Worm (Caenorhabditis elegans): Measurements from ENCODE around the gene del-10.

- TF ChIP-seq tbx-2 (tag; optimal IDR thresholded peaks at IDR 0.05) (no peak), nhr-77 (tag; optimal IDR thresholded peaks at IDR 0.05) (no peak), aly-2 (tag; optimal IDR thresholded peaks at IDR 0.05) (no peak), pha-4 (tag; optimal IDR thresholded peaks at IDR 0.05) (peak; percentile 1), nhr-12 (tag; optimal IDR thresholded peaks at IDR 0.05) (no peak), lin-39 (tag; optimal IDR thresholded peaks at IDR 0.05) (no peak), nhr-25 (tag; optimal IDR thresholded peaks at IDR 0.05) (no peak), ama-1 (optimal IDR thresholded peaks at IDR 0.05) (peak; percentile 67), elt-2 (tag; optimal IDR thresholded peaks at IDR 0.05) (peak; percentile 1), mdl-1 (tag; optimal IDR thresholded peaks at IDR 0.05) (no peak)
Measured at ce11 chrII:6526136-6526684, 44.3 kb upstream of the del-10 start.

Data from whole organism, L3 larva.